Worm (Caenorhabditis elegans) whole organism, L4/young adult: ENCODE measurements around the gene srg-9.

ENCODE experiments used
- W03F9.2 ChIP-seq: fragments of 150-350 bp; optimal IDR thresholded peaks from 2 replicates; lab custom pipeline; 2014; ENCODE audit warnings: missing biosample characterization, missing genetic modification characterization
- dao-5 ChIP-seq: sonication (generic microtip); optimal IDR thresholded peaks from 2 replicates; lab custom pipeline; 2016; ENCODE audit warnings: missing genotype, missing genetic modification characterization, moderate library complexity, missing compliant biosample characterization
- him-1 ChIP-seq: sonication (generic microtip); optimal IDR thresholded peaks from 2 replicates; lab custom pipeline; 2016; ENCODE audit warnings: missing genotype, missing genetic modification reagents, missing genetic modification characterization, missing compliant biosample characterization

DNA sequence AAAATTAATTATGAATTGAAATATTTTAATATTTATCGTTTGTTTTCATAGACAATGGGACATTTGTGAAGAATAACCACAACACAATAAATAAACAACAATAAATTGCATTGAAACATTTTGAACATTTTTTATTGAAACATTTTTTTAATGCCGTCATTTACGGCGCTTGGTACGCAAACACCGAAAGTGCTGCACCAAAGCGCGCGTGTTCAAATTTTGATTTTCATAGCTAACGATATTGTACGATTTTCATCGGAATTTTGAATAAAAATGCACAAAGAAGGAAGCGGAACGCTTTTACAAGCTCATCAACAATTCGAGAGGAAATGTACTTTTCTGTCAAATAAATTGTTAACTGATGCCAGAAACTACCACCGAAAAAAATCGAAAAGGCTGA lies 47.2 kb upstream of the srg-9 start:
- TF ChIP-seq W03F9.2 (tag; lab: Kevin White, UChicago) (no peak), him-1 (tag; lab: Kevin White, UChicago) (no peak), dao-5 (tag; lab: Kevin White, UChicago) (no peak)
